Worm (Caenorhabditis elegans) whole organism, L1 larva: ENCODE data around the gene rpap-3.
A peak's percentile ranks its signal among the peaks of the same experiment; 100 is the strongest.

Experiments
- C04F5.9 ChIP-seq: sonication (generic microtip); optimal IDR thresholded peaks from 2 replicates; lab custom pipeline; 2016; ENCODE audit warnings: missing genetic modification characterization, missing compliant biosample characterization
- C34B4.2 ChIP-seq: sonication (generic microtip); optimal IDR thresholded peaks from 2 replicates; lab custom pipeline; 2017; ENCODE audit warnings: mild to moderate bottlenecking, missing genetic modification characterization, missing compliant biosample characterization
- F16B12.6 ChIP-seq: fragments of 150-350 bp; optimal IDR thresholded peaks from 2 replicates; lab custom pipeline; 2014; ENCODE audit warnings: missing biosample characterization, missing genetic modification characterization
- Y116A8C.19 ChIP-seq: sonication (generic microtip); optimal IDR thresholded peaks from 2 replicates; lab custom pipeline; 2016; ENCODE audit warnings: missing compliant biosample characterization, missing genetic modification characterization, borderline replicate concordance
- aha-1 ChIP-seq: fragments of 150-350 bp; optimal IDR thresholded peaks from 2 replicates; lab custom pipeline; 2014; ENCODE audit warnings: missing biosample characterization, missing genetic modification characterization
- alr-1 ChIP-seq: fragments of 200-800 bp; sonication (Bioruptor generic); optimal IDR thresholded peaks from 2 replicates; lab custom pipeline; 2018; ENCODE audit warnings: borderline replicate concordance, mild to moderate bottlenecking, missing genetic modification characterization, missing compliant biosample characterization
- ceh-63 ChIP-seq: fragments of 200-800 bp; sonication (Bioruptor generic); optimal IDR thresholded peaks from 2 replicates; lab custom pipeline; 2018; ENCODE audit warnings: mild to moderate bottlenecking, missing genetic modification characterization, missing compliant biosample characterization
- ceh-88 ChIP-seq: fragments of 200-800 bp; sonication (Bioruptor generic); IDR thresholded peaks from 2 replicates; pipeline ENCODE4 v1.3.6; 2022; ENCODE audit warnings: missing genetic modification characterization, missing compliant biosample characterization
- ces-1 ChIP-seq: fragments of 150-350 bp; optimal IDR thresholded peaks from 2 replicates; lab custom pipeline; 2014; ENCODE audit warnings: missing biosample characterization, missing genetic modification reagents, missing genetic modification characterization
- dpl-1 ChIP-seq, 3 experiments: fragments of 150-350 bp in 2 of 3; sonication (generic microtip) in 1 of 3; optimal IDR thresholded peaks; 2 replicates each; lab custom pipeline; 2014 to 2017; ENCODE audit warnings: missing biosample characterization in 3 of 3, missing genetic modification characterization in 3 of 3, missing genetic modification reagents in 3 of 3
- dsc-1 ChIP-seq: sonication (generic microtip); optimal IDR thresholded peaks from 2 replicates; lab custom pipeline; 2016; ENCODE audit warnings: mild to moderate bottlenecking, missing genetic modification characterization, missing compliant biosample characterization
- efl-1 ChIP-seq, 4 experiments: fragments of 150-350 bp; optimal IDR thresholded peaks in 3 of 4; peaks in 1 of 4; 1 replicate in 1 of 4; 2 replicates in 3 of 4; lab custom pipeline; 2014; ENCODE audit warnings: missing biosample characterization in 2 of 4, missing genetic modification characterization in 2 of 4, missing genetic modification reagents in 2 of 4
- egl-13 ChIP-seq: sonication (generic microtip); optimal IDR thresholded peaks from 2 replicates; lab custom pipeline; 2016; ENCODE audit warnings: missing genotype, missing genetic modification reagents, missing genetic modification characterization, missing compliant biosample characterization
- elt-3 ChIP-seq, 6 experiments: fragments of 150-350 bp in 1 of 6; sonication (generic microtip); optimal IDR thresholded peaks; 2 replicates each; lab custom pipeline; 2017 to 2018; ENCODE audit warnings: missing biosample characterization in 6 of 6, missing genetic modification characterization in 6 of 6, inconsistent platforms in 1 of 6
- ets-5 ChIP-seq: fragments of 200-800 bp; sonication (Bioruptor generic); IDR thresholded peaks from 2 replicates; pipeline ENCODE4 v1.3.6; 2022; ENCODE audit warnings: missing genetic modification characterization, missing compliant biosample characterization
- fkh-8 ChIP-seq: sonication (generic microtip); optimal IDR thresholded peaks from 2 replicates; lab custom pipeline; 2016; ENCODE audit warnings: mild to moderate bottlenecking, missing genetic modification characterization, missing compliant biosample characterization
- grh-1 ChIP-seq: fragments of 200-800 bp; sonication (Bioruptor generic); IDR thresholded peaks from 2 replicates; pipeline ENCODE4 v1.3.6; 2022; ENCODE audit warnings: missing genetic modification reagents, missing genetic modification characterization, missing compliant biosample characterization
- hlh-17 ChIP-seq: fragments of 200-800 bp; sonication (Bioruptor generic); optimal IDR thresholded peaks from 2 replicates; lab custom pipeline; 2018; ENCODE audit warnings: missing genetic modification characterization, mild to moderate bottlenecking, missing compliant biosample characterization, moderate library complexity, borderline replicate concordance
- hpl-2 ChIP-seq: fragments of 150-350 bp; optimal IDR thresholded peaks from 2 replicates; lab custom pipeline; 2014; ENCODE audit warnings: missing biosample characterization, missing genetic modification reagents, missing genetic modification characterization
- irx-1 ChIP-seq: sonication (generic microtip); optimal IDR thresholded peaks from 2 replicates; lab custom pipeline; 2016; ENCODE audit warnings: missing genetic modification characterization, missing compliant biosample characterization
- jun-1 ChIP-seq: fragments of 150-350 bp; optimal IDR thresholded peaks from 2 replicates; lab custom pipeline; 2014; ENCODE audit warnings: missing biosample characterization, missing genetic modification reagents, missing genetic modification characterization
- lin-13 ChIP-seq: fragments of 150-350 bp; optimal IDR thresholded peaks from 2 replicates; lab custom pipeline; 2014; ENCODE audit warnings: missing biosample characterization, missing genetic modification reagents, missing genetic modification characterization
- lin-35 ChIP-seq, 2 experiments: fragments of 150-350 bp; optimal IDR thresholded peaks; 2 replicates each; lab custom pipeline; 2014; ENCODE audit warnings: missing biosample characterization in 2 of 2, missing genetic modification characterization in 2 of 2, missing genetic modification reagents in 2 of 2
- lin-39 ChIP-seq: fragments of 150-350 bp; optimal IDR thresholded peaks from 2 replicates; lab custom pipeline; 2014; ENCODE audit warnings: missing biosample characterization, missing genetic modification reagents, missing genetic modification characterization
- lir-3 ChIP-seq: sonication (generic microtip); optimal IDR thresholded peaks from 2 replicates; lab custom pipeline; 2016; ENCODE audit warnings: mild to moderate bottlenecking, missing genetic modification characterization, moderate library complexity, missing compliant biosample characterization; ENCODE audit not compliant: poor library complexity
- lsy-2 ChIP-seq, 2 experiments: fragments of 150-350 bp; optimal IDR thresholded peaks; 2 replicates each; lab custom pipeline; 2014; ENCODE audit warnings: missing biosample characterization in 2 of 2, missing genetic modification characterization in 2 of 2
- mab-9 ChIP-seq: fragments of 200-800 bp; sonication (Bioruptor generic); IDR thresholded peaks from 2 replicates; pipeline ENCODE4 v1.3.6; 2022; ENCODE audit warnings: missing genetic modification reagents, missing genetic modification characterization, missing compliant biosample characterization
- mep-1 ChIP-seq: fragments of 150-350 bp; optimal IDR thresholded peaks from 2 replicates; lab custom pipeline; 2014; ENCODE audit warnings: missing biosample characterization, missing genetic modification characterization
- nhr-11 ChIP-seq: fragments of 150-350 bp; optimal IDR thresholded peaks from 2 replicates; lab custom pipeline; 2014; ENCODE audit warnings: missing biosample characterization, missing genetic modification characterization
- nhr-19 ChIP-seq: fragments of 200-800 bp; sonication (Bioruptor generic); conservative IDR thresholded peaks from 2 replicates; pipeline ENCODE4 v1.3.6; 2022; ENCODE audit warnings: missing genetic modification characterization, missing compliant biosample characterization
- nhr-20 ChIP-seq: sonication (generic microtip); optimal IDR thresholded peaks from 2 replicates; lab custom pipeline; 2016; ENCODE audit warnings: mild to moderate bottlenecking, missing genetic modification characterization, missing compliant biosample characterization
- nhr-237 ChIP-seq: fragments of 150-350 bp; optimal IDR thresholded peaks from 2 replicates; lab custom pipeline; 2014; ENCODE audit warnings: missing biosample characterization, missing genetic modification characterization
- nhr-28 ChIP-seq: fragments of 150-350 bp; optimal IDR thresholded peaks from 2 replicates; lab custom pipeline; 2014; ENCODE audit warnings: missing biosample characterization, missing genetic modification characterization
- nhr-71 ChIP-seq: sonication (generic microtip); optimal IDR thresholded peaks from 2 replicates; lab custom pipeline; 2016; ENCODE audit warnings: mild to moderate bottlenecking, missing genetic modification characterization, moderate library complexity, missing compliant biosample characterization
- nhr-76 ChIP-seq: sonication (generic microtip); optimal IDR thresholded peaks from 2 replicates; lab custom pipeline; 2017; ENCODE audit warnings: missing biosample characterization, missing genetic modification characterization
- nhr-84 ChIP-seq: sonication (generic microtip); optimal IDR thresholded peaks from 2 replicates; lab custom pipeline; 2017; ENCODE audit warnings: missing biosample characterization, missing genetic modification characterization
- pag-3 ChIP-seq: sonication (generic microtip); optimal IDR thresholded peaks from 2 replicates; lab custom pipeline; 2017; ENCODE audit warnings: missing genetic modification characterization, mild to moderate bottlenecking, missing compliant biosample characterization, antibody characterized with exemption, borderline replicate concordance; ENCODE audit not compliant: insufficient read depth
- skn-1 ChIP-seq: fragments of 150-350 bp; optimal IDR thresholded peaks from 2 replicates; lab custom pipeline; 2014; ENCODE audit warnings: missing biosample characterization, missing genetic modification characterization
- snpc-4 ChIP-seq: fragments of 150-350 bp; optimal IDR thresholded peaks from 2 replicates; lab custom pipeline; 2014; ENCODE audit warnings: missing biosample characterization, missing genetic modification characterization
- sox-4 ChIP-seq: sonication (generic microtip); optimal IDR thresholded peaks from 2 replicates; lab custom pipeline; 2016; ENCODE audit warnings: missing genetic modification characterization, missing compliant biosample characterization
- sptf-1 ChIP-seq: fragments of 150-350 bp; optimal IDR thresholded peaks from 2 replicates; lab custom pipeline; 2014; ENCODE audit warnings: missing biosample characterization, missing genetic modification characterization
- sup-37 ChIP-seq: fragments of 200-800 bp; sonication (Bioruptor generic); optimal IDR thresholded peaks from 2 replicates; lab custom pipeline; 2018; ENCODE audit warnings: mild to moderate bottlenecking, missing genetic modification characterization, missing compliant biosample characterization
- swsn-7 ChIP-seq: sonication (generic microtip); optimal IDR thresholded peaks from 2 replicates; lab custom pipeline; 2016; ENCODE audit warnings: missing genetic modification characterization, missing compliant biosample characterization
- tlp-1 ChIP-seq: fragments of 150-350 bp; optimal IDR thresholded peaks from 2 replicates; lab custom pipeline; 2014; ENCODE audit warnings: missing biosample characterization, missing genetic modification characterization
- unc-130 ChIP-seq: fragments of 150-350 bp; optimal IDR thresholded peaks from 2 replicates; lab custom pipeline; 2017; ENCODE audit warnings: missing biosample characterization, missing genetic modification characterization, inconsistent platforms
- unc-62 ChIP-seq: fragments of 150-350 bp; optimal IDR thresholded peaks from 2 replicates; lab custom pipeline; 2014; ENCODE audit warnings: missing biosample characterization, missing genetic modification reagents, missing genetic modification characterization
- unc-98 ChIP-seq: fragments of 200-800 bp; sonication (Bioruptor generic); IDR thresholded peaks from 2 replicates; pipeline ENCODE4 v1.3.6; 2022; ENCODE audit warnings: missing genetic modification characterization, missing compliant biosample characterization
- vab-15 ChIP-seq: sonication (generic microtip); optimal IDR thresholded peaks from 2 replicates; lab custom pipeline; 2017; ENCODE audit warnings: missing genotype, mild to moderate bottlenecking, missing genetic modification characterization, missing compliant biosample characterization
- xbp-1 ChIP-seq: sonication (generic microtip); optimal IDR thresholded peaks from 2 replicates; lab custom pipeline; 2016; ENCODE audit warnings: missing genetic modification characterization, missing compliant biosample characterization
- zag-1 ChIP-seq: fragments of 150-350 bp; optimal IDR thresholded peaks from 2 replicates; lab custom pipeline; 2014; ENCODE audit warnings: missing biosample characterization, missing genetic modification characterization
- zip-4 ChIP-seq: fragments of 200-800 bp; sonication (Bioruptor generic); optimal IDR thresholded peaks from 2 replicates; lab custom pipeline; 2018; ENCODE audit warnings: mild to moderate bottlenecking, missing genetic modification characterization, moderate library complexity, missing compliant biosample characterization
- ztf-11 ChIP-seq, 2 experiments: sonication (generic microtip); optimal IDR thresholded peaks; 2 replicates each; lab custom pipeline; 2016 to 2017; ENCODE audit warnings: missing genetic modification characterization in 2 of 2, missing biosample characterization in 1 of 2, missing compliant biosample characterization in 1 of 2
- ztf-4 ChIP-seq: fragments of 150-350 bp; optimal IDR thresholded peaks from 2 replicates; lab custom pipeline; 2014; ENCODE audit warnings: missing biosample characterization, missing genetic modification characterization

rpap-3 gene

ce11 chrIV:7817852-7818251 is 39.1 kb upstream of the rpap-3 start, which contains the start of gene ric-3:
TSS of gene ric-3 (plus strand) at chrIV:7818251.
- TF ChIP-seq snpc-4 (tag; lab: Kevin White, UChicago), result peak; percentile 23
- TF ChIP-seq mab-9 (GFP tag; lab: Robert Waterston, UW), result no peak
- no peak for TF ChIP-seq ztf-11 (tag; optimal IDR thresholded peaks at IDR 0.05; lab: Kevin White, UChicago)
- TF ChIP-seq fkh-8 (tag; lab: Kevin White, UChicago), result peak; percentile 84
- TF ChIP-seq vab-15 (tag; lab: Kevin White, UChicago), result no peak
- TF ChIP-seq efl-1 (optimal IDR thresholded peaks at IDR 0.05; lab: Kevin White, UChicago), result peak; percentile 68 to 78
- TF ChIP-seq efl-1 (GFP tag; optimal IDR thresholded peaks at IDR 0.05 in 1 of 2; lab: Kevin White, UChicago), result peak; percentile 32 to 95
- TF ChIP-seq sox-4 (tag; lab: Kevin White, UChicago), result no peak
- TF ChIP-seq aha-1, result no peak
- TF ChIP-seq F16B12.6 (tag; lab: Kevin White, UChicago), result no peak
- no peak for TF ChIP-seq grh-1
- peak; percentile 43 for TF ChIP-seq xbp-1 (tag; lab: Kevin White, UChicago)
- TF ChIP-seq skn-1 (tag; lab: Kevin White, UChicago), result peak; percentile 19
- TF ChIP-seq zag-1, result peak; percentile 23
- TF ChIP-seq ces-1 (GFP tag; lab: Kevin White, UChicago), result no peak
- TF ChIP-seq pag-3 (tag; lab: Kevin White, UChicago), result no peak
- TF ChIP-seq egl-13 (tag; lab: Kevin White, UChicago), result peak; percentile 71
- TF ChIP-seq jun-1, result peak; percentile 54
- TF ChIP-seq zip-4 (GFP tag; lab: Kevin White, UChicago), result no peak
- no peak for TF ChIP-seq sptf-1 (tag; lab: Kevin White, UChicago)
- TF ChIP-seq dsc-1 (tag; lab: Kevin White, UChicago), result peak; percentile 81
- TF ChIP-seq unc-98 (GFP tag; lab: Robert Waterston, UW), result no peak
- no peak for TF ChIP-seq alr-1 (tag; lab: Kevin White, UChicago)
- TF ChIP-seq nhr-76 (tag; lab: Kevin White, UChicago), result no peak
- no peak for TF ChIP-seq ets-5 (GFP tag; lab: Robert Waterston, UW)
- peak; percentile 73 for TF ChIP-seq swsn-7 (tag; lab: Kevin White, UChicago)
- no peak for TF ChIP-seq hpl-2 (GFP tag; lab: Kevin White, UChicago)
- no peak for TF ChIP-seq lin-13 (GFP tag; lab: Kevin White, UChicago)
- TF ChIP-seq mep-1 (tag; lab: Kevin White, UChicago), result peak; percentile 84
- no peak for TF ChIP-seq unc-130 (tag; lab: Kevin White, UChicago)
- TF ChIP-seq nhr-84 (tag; lab: Kevin White, UChicago), result no peak
- TF ChIP-seq lir-3 (tag; lab: Kevin White, UChicago), result peak; percentile 31
- TF ChIP-seq ztf-4, result no peak
- TF ChIP-seq lin-35 (GFP tag; optimal IDR thresholded peaks at IDR 0.05; lab: Kevin White, UChicago), result peak in 1 of 2 experiments; percentile 65
- TF ChIP-seq ceh-88 (GFP tag; lab: Robert Waterston, UW), result no peak
- peak; percentile 63 for TF ChIP-seq nhr-19 (GFP tag; lab: Robert Waterston, UW)
- peak; percentile 48 for TF ChIP-seq irx-1 (tag; lab: Kevin White, UChicago)
- no peak for TF ChIP-seq ceh-63 (GFP tag; lab: Kevin White, UChicago)
- no peak for TF ChIP-seq elt-3 (tag; optimal IDR thresholded peaks at IDR 0.05; lab: Kevin White, UChicago)
- no peak for TF ChIP-seq hlh-17 (GFP tag; lab: Kevin White, UChicago)
- TF ChIP-seq tlp-1 (tag; lab: Kevin White, UChicago), result no peak
- no peak for TF ChIP-seq nhr-28 (tag; lab: Kevin White, UChicago)
- TF ChIP-seq nhr-237, result no peak
- no peak for TF ChIP-seq nhr-11 (tag; lab: Kevin White, UChicago)
- TF ChIP-seq C04F5.9 (tag; lab: Kevin White, UChicago), result no peak
- TF ChIP-seq sup-37 (GFP tag; lab: Kevin White, UChicago), result no peak
- TF ChIP-seq nhr-20 (tag; lab: Kevin White, UChicago), result peak; percentile 50
- TF ChIP-seq C34B4.2 (tag; lab: Kevin White, UChicago), result no peak
- no peak for TF ChIP-seq unc-62
- TF ChIP-seq dpl-1 (GFP tag; optimal IDR thresholded peaks at IDR 0.05; lab: Kevin White, UChicago), result peak; percentile 7 to 41 (median 31)
- TF ChIP-seq Y116A8C.19, result no peak
- TF ChIP-seq lsy-2 (tag; optimal IDR thresholded peaks at IDR 0.05; lab: Kevin White, UChicago), result peak; percentile 57 to 76
- TF ChIP-seq nhr-71 (tag; lab: Kevin White, UChicago), result peak; percentile 87
- peak; percentile 17 for TF ChIP-seq lin-39 (tag; lab: Kevin White, UChicago)
